Worm (Caenorhabditis elegans): ENCODE measurements around the gene pax-2.

- TF ChIP-seq ama-1 (optimal IDR thresholded peaks at IDR 0.05) (no peak), ama-1 (GFP tag; optimal IDR thresholded peaks at IDR 0.05) (no peak), sptf-2 (GFP tag; optimal IDR thresholded peaks at IDR 0.05) (no peak)
Measured at ce11 chrIV:4154641-4155040, 49.5 kb downstream of the pax-2 start, which contains the start of gene K08D10.14.

Data from whole organism, young adult.